Worm (Caenorhabditis elegans) whole organism, early embryonic: ENCODE results near the gene T10H10.2.

Experiments used
- B0310.2 ChIP-seq: sonication (generic microtip); optimal IDR thresholded peaks from 2 replicates; lab custom pipeline; 2016; ENCODE audit warnings: mild to moderate bottlenecking, missing genetic modification characterization, missing compliant biosample characterization
- ama-1 ChIP-seq: fragments of 150-350 bp; optimal IDR thresholded peaks from 2 replicates; lab custom pipeline; 2014
- ets-7 ChIP-seq: sonication (generic microtip); optimal IDR thresholded peaks from 2 replicates; lab custom pipeline; 2016; ENCODE audit warnings: missing genotype, missing genetic modification characterization, missing compliant biosample characterization
- hnd-1 ChIP-seq: sonication (generic microtip); optimal IDR thresholded peaks from 2 replicates; lab custom pipeline; 2016; ENCODE audit warnings: missing genetic modification characterization, missing compliant biosample characterization
- tbx-11 ChIP-seq: fragments of 200-800 bp; sonication (Bioruptor generic); IDR thresholded peaks from 2 replicates; pipeline ENCODE4 v1.3.6; 2022; ENCODE audit warnings: missing genetic modification characterization, missing compliant biosample characterization

DNA sequence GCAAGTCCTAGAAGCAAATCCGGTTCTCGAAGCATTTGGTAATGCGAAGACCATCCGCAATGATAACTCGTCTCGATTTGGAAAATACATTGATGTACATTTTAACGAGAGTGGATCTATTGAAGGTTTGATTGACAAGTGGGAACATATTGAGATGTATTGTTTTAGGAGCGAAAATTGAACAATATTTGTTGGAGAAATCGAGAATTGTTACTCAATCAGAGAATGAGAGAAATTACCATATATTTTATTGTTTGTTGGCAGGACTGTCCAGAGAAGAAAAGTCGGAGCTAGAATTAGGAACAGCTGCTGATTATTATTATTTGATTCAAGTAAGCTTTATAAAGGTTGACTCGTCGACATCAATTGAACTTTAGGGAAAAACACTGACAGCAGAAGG, 9.9 kb downstream of the T10H10.2 start:
- no peak for TF ChIP-seq ama-1 (lab: Kevin White, UChicago)
- TF ChIP-seq B0310.2: no peak
- no peak for TF ChIP-seq tbx-11
- no peak for TF ChIP-seq ets-7 (tag; lab: Kevin White, UChicago)
- no peak for TF ChIP-seq hnd-1 (tag; lab: Kevin White, UChicago)
